Worm (Caenorhabditis elegans) whole organism, late embryonic: ENCODE results near the gene xbx-9.

Source experiments
- C38D4.7 ChIP-seq: fragments of 200-800 bp; sonication (Bioruptor generic); optimal IDR thresholded peaks from 2 replicates; lab custom pipeline; 2018; ENCODE audit warnings: mild to moderate bottlenecking, missing genetic modification characterization, moderate library complexity, missing compliant biosample characterization
- F13H6.1 ChIP-seq: sonication (generic microtip); optimal IDR thresholded peaks from 2 replicates; lab custom pipeline; 2016; ENCODE audit warnings: missing genetic modification characterization, missing compliant biosample characterization
- T23F11.4 ChIP-seq: fragments of 200-800 bp; sonication (Bioruptor generic); optimal IDR thresholded peaks from 2 replicates; lab custom pipeline; 2018; ENCODE audit warnings: mild to moderate bottlenecking, missing genetic modification characterization, missing compliant biosample characterization
- Y22D7AL.16 ChIP-seq: sonication (generic microtip); optimal IDR thresholded peaks from 2 replicates; lab custom pipeline; 2016; ENCODE audit warnings: missing genetic modification characterization, missing compliant biosample characterization
- ahr-1 ChIP-seq: sonication (generic microtip); optimal IDR thresholded peaks from 2 replicates; lab custom pipeline; 2016; ENCODE audit warnings: missing genetic modification characterization, missing compliant biosample characterization
- ama-1 ChIP-seq: fragments of 150-350 bp; optimal IDR thresholded peaks from 2 replicates; lab custom pipeline; 2014
- ceh-14 ChIP-seq: sonication (generic microtip); optimal IDR thresholded peaks from 2 replicates; lab custom pipeline; 2016; ENCODE audit warnings: missing genotype, missing genetic modification characterization, missing compliant biosample characterization
- ceh-2 ChIP-seq: sonication (generic microtip); optimal IDR thresholded peaks from 2 replicates; lab custom pipeline; 2016; ENCODE audit warnings: missing genotype, missing genetic modification characterization, missing compliant biosample characterization
- ceh-34 ChIP-seq: sonication (generic microtip); optimal IDR thresholded peaks from 2 replicates; lab custom pipeline; 2016; ENCODE audit warnings: mild to moderate bottlenecking, missing genetic modification characterization, missing compliant biosample characterization
- ceh-45 ChIP-seq: fragments of 200-800 bp; sonication (Bioruptor generic); IDR thresholded peaks from 2 replicates; pipeline ENCODE4 v1.3.6; 2022; ENCODE audit warnings: missing genetic modification reagents, missing genetic modification characterization, missing compliant biosample characterization
- elt-2 ChIP-seq: sonication (generic microtip); optimal IDR thresholded peaks from 2 replicates; lab custom pipeline; 2016; ENCODE audit warnings: missing genetic modification reagents, missing genetic modification characterization, missing compliant biosample characterization
- elt-4 ChIP-seq: sonication (generic microtip); optimal IDR thresholded peaks from 2 replicates; lab custom pipeline; 2016; ENCODE audit warnings: missing genetic modification characterization, missing compliant biosample characterization
- gmeb-2 ChIP-seq: sonication (generic microtip); optimal IDR thresholded peaks from 2 replicates; lab custom pipeline; 2016; ENCODE audit warnings: missing genetic modification characterization, inconsistent platforms, missing compliant biosample characterization
- hlh-13 ChIP-seq: fragments of 200-800 bp; sonication (Bioruptor generic); optimal IDR thresholded peaks from 2 replicates; lab custom pipeline; 2018; ENCODE audit warnings: mild to moderate bottlenecking, missing genetic modification characterization, missing compliant biosample characterization
- hlh-30 ChIP-seq: sonication (generic microtip); optimal IDR thresholded peaks from 2 replicates; lab custom pipeline; 2017; ENCODE audit warnings: antibody characterized with exemption, missing genetic modification characterization, missing compliant biosample characterization; ENCODE audit not compliant: insufficient read depth
- hlh-6 ChIP-seq: sonication (generic microtip); optimal IDR thresholded peaks from 2 replicates; lab custom pipeline; 2016; ENCODE audit warnings: missing genotype, missing genetic modification characterization, missing compliant biosample characterization
- madf-2 ChIP-seq: sonication (generic microtip); optimal IDR thresholded peaks from 2 replicates; lab custom pipeline; 2017; ENCODE audit warnings: missing genetic modification characterization, missing compliant biosample characterization
- nfya-1 ChIP-seq: sonication (generic microtip); optimal IDR thresholded peaks from 2 replicates; lab custom pipeline; 2017; ENCODE audit warnings: missing genetic modification characterization, mild to moderate bottlenecking, missing compliant biosample characterization, antibody characterized with exemption, moderate library complexity
- nhr-232 ChIP-seq: sonication (generic microtip); optimal IDR thresholded peaks from 2 replicates; lab custom pipeline; 2016; ENCODE audit warnings: missing genetic modification characterization, missing compliant biosample characterization
- npax-4 ChIP-seq: sonication (generic microtip); optimal IDR thresholded peaks from 2 replicates; lab custom pipeline; 2016; ENCODE audit warnings: missing genetic modification characterization, missing compliant biosample characterization
- pax-1 ChIP-seq: fragments of 150-350 bp; optimal IDR thresholded peaks from 2 replicates; lab custom pipeline; 2014; ENCODE audit warnings: missing biosample characterization, missing genetic modification characterization
- pha-2 ChIP-seq: sonication (generic microtip); optimal IDR thresholded peaks from 2 replicates; lab custom pipeline; 2017; ENCODE audit warnings: mild to moderate bottlenecking, missing genetic modification characterization, missing compliant biosample characterization
- pros-1 ChIP-seq: fragments of 150-350 bp; optimal IDR thresholded peaks from 2 replicates; lab custom pipeline; 2014; ENCODE audit warnings: missing biosample characterization, missing genetic modification reagents, missing genetic modification characterization
- ref-2 ChIP-seq: sonication (generic microtip); optimal IDR thresholded peaks from 2 replicates; lab custom pipeline; 2016; ENCODE audit warnings: missing genetic modification characterization, missing compliant biosample characterization
- sdc-2 ChIP-seq: sonication (generic microtip); optimal IDR thresholded peaks from 2 replicates; lab custom pipeline; 2016; ENCODE audit warnings: missing genotype, missing genetic modification characterization, missing compliant biosample characterization
- tbx-2 ChIP-seq: sonication (generic microtip); optimal IDR thresholded peaks from 2 replicates; lab custom pipeline; 2016; ENCODE audit warnings: missing genetic modification characterization, missing compliant biosample characterization
- unc-42 ChIP-seq: sonication (generic microtip); optimal IDR thresholded peaks from 2 replicates; lab custom pipeline; 2016; ENCODE audit warnings: missing genotype, missing genetic modification characterization, missing compliant biosample characterization
- unc-55 ChIP-seq: sonication (generic microtip); optimal IDR thresholded peaks from 2 replicates; lab custom pipeline; 2017; ENCODE audit warnings: missing biosample characterization, missing genetic modification reagents, missing genetic modification characterization
- zip-5 ChIP-seq: sonication (generic microtip); optimal IDR thresholded peaks from 2 replicates; lab custom pipeline; 2016; ENCODE audit warnings: missing genetic modification characterization, missing compliant biosample characterization
- ztf-16 ChIP-seq: sonication (generic microtip); optimal IDR thresholded peaks from 2 replicates; lab custom pipeline; 2017; ENCODE audit warnings: missing genetic modification characterization, missing compliant biosample characterization

The xbx-9 gene

ce11 chrV:12733465-12734248 lies at the start of gene xbx-9, which contains the start of gene dhs-21:
Gene xbx-9 (plus strand): TSS chrV:12734198.
Gene dhs-21 (minus strand): TSS chrV:12733645.
- no peak for TF ChIP-seq nhr-232 (tag; lab: Kevin White, UChicago)
- TF ChIP-seq nfya-1 (tag; lab: Kevin White, UChicago), result no peak
- peak; percentile 62 for TF ChIP-seq elt-2
- no peak for TF ChIP-seq ceh-34 (tag; lab: Kevin White, UChicago)
- no peak for TF ChIP-seq ceh-2 (tag; lab: Kevin White, UChicago)
- TF ChIP-seq ref-2 (tag; lab: Kevin White, UChicago), result no peak

- TF ChIP-seq npax-4 (no peak), ceh-14 (tag; lab: Kevin White, UChicago) (no peak)
- TF ChIP-seq, all 69 proteins: peak for 0
Measured at ce11 chrV:12695155-12695554, 38.8 kb upstream of the xbx-9 start, which contains the start of gene parn-1. Gene parn-1 (minus strand): TSS chrV:12695255.

- TF ChIP-seq pros-1 (tag; lab: Kevin White, UChicago) (no peak), C38D4.7 (GFP tag; lab: Kevin White, UChicago) (no peak), pha-2 (no peak), unc-42 (tag; lab: Kevin White, UChicago) (no peak), ceh-14 (tag; lab: Kevin White, UChicago) (no peak), ama-1 (no peak)
- TF ChIP-seq, all 69 proteins: peak for 0
Measured at ce11 chrV:12695968-12696367, 38.0 kb upstream of the xbx-9 start, which contains the start of gene K10C8.4. Gene K10C8.4 (plus strand): TSS chrV:12696268.

ce11 chrV:12696790-12697189 lies 37.2 kb upstream of the xbx-9 start:
- TF ChIP-seq C38D4.7 (GFP tag; lab: Kevin White, UChicago) (no peak), hlh-13 (GFP tag; lab: Kevin White, UChicago) (no peak), npax-4 (no peak), sdc-2 (tag; lab: Kevin White, UChicago) (no peak), F13H6.1 (tag; lab: Kevin White, UChicago) (no peak), pax-1 (tag; lab: Kevin White, UChicago) (no peak), ceh-45 (GFP tag; lab: Robert Waterston, UW) (no peak), madf-2 (no peak), unc-55 (GFP tag; lab: Kevin White, UChicago) (no peak), pha-2 (no peak), T23F11.4 (GFP tag; lab: Kevin White, UChicago) (no peak), elt-2 (no peak), Y22D7AL.16 (tag; lab: Kevin White, UChicago) (no peak), ahr-1 (tag; lab: Kevin White, UChicago) (no peak), ama-1 (no peak)

ce11 chrV:12697364-12697901 lies 36.6 kb upstream of the xbx-9 start, which contains the start of gene istr-1:
Gene istr-1 (plus strand): TSS chrV:12697858.
- TF ChIP-seq elt-2 (no peak), hlh-30 (tag; lab: Kevin White, UChicago) (peak; percentile 21), hlh-6 (tag; lab: Kevin White, UChicago) (no peak)

ce11 chrV:12701613-12702012 lies 32.4 kb upstream of the xbx-9 start:
- TF ChIP-seq unc-42 (tag; lab: Kevin White, UChicago) (peak; percentile 86), nhr-232 (tag; lab: Kevin White, UChicago) (no peak)

- no peak for TF ChIP-seq madf-2
- TF ChIP-seq elt-4, result no peak
- no peak for TF ChIP-seq unc-42 (tag; lab: Kevin White, UChicago)
- TF ChIP-seq zip-5, result no peak
- TF ChIP-seq ztf-16 (tag; lab: Kevin White, UChicago), result no peak
- TF ChIP-seq tbx-2 (tag; lab: Kevin White, UChicago), result no peak
- TF ChIP-seq gmeb-2 (tag; lab: Kevin White, UChicago), result no peak
Measured at ce11 chrV:12704077-12704476, 29.9 kb upstream of the xbx-9 start, which contains the start of gene R11D1.1. Gene R11D1.1 (plus strand): TSS chrV:12704377.
